Worm (Caenorhabditis elegans): ENCODE measurements around the gene sulp-4.

DNA sequence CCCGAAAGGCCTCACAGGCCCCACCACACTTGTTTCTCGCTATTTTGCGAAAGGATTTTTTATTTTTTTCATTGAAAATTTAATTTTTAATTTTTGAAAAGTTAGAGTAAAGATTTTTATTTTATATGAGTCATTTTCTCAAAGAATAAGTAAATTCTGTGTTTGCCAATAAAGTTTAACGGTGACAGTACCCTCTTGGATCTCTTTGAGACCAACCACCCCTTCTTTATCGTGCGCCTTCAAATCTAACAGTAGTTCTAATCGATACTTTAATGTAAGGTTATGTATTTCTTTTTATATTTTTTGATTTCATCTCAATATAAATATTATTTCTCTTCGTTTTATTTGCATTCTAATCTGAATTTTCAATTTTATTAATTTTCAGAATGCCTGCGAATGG is 29.7 kb upstream of the sulp-4 start, which contains the start of gene hmp-1:
- no peak for TF ChIP-seq nhr-12 (tag; optimal IDR thresholded peaks at IDR 0.05)
- TF ChIP-seq unc-39 (tag; optimal IDR thresholded peaks at IDR 0.05) = no peak
- no peak for TF ChIP-seq snpc-4 (tag; optimal IDR thresholded peaks at IDR 0.05)
- no peak for TF ChIP-seq ceh-83 (GFP tag; optimal IDR thresholded peaks at IDR 0.05)
- no peak for TF ChIP-seq nhr-28 (tag; optimal IDR thresholded peaks at IDR 0.05)
- TF ChIP-seq unc-120 (tag; optimal IDR thresholded peaks at IDR 0.05; ENCODE audit: poor library complexity, severe bottlenecking) = no peak
- TF ChIP-seq pha-4 (tag; optimal IDR thresholded peaks at IDR 0.05) = no peak
- TF ChIP-seq unc-62 (GFP tag; optimal IDR thresholded peaks at IDR 0.05) = no peak
- no peak for TF ChIP-seq tbx-8 (GFP tag; optimal IDR thresholded peaks at IDR 0.05)
- TF ChIP-seq mep-1 (tag; optimal IDR thresholded peaks at IDR 0.05) = no peak

All from whole organism, mixed stage, embryonic.